Fruit fly (Drosophila melanogaster) whole organism, embryonic: Measurements from ENCODE around the gene CG42577.
A peak's percentile ranks its signal among the peaks of the same experiment; 100 is the strongest.

Experiments used
- Ada2b ChIP-seq: fragments of 200-800 bp; sonication (Bioruptor generic); IDR thresholded peaks from 2 replicates; pipeline ENCODE4 v1.3.6; 2022; ENCODE audit warnings: missing biosample characterization, missing genetic modification characterization
- B-H2 ChIP-seq: fragments of 200-800 bp; sonication (Bioruptor generic); optimal IDR thresholded peaks from 2 replicates; lab custom pipeline; 2018; ENCODE audit warnings: missing biosample characterization, mild to moderate bottlenecking, missing genetic modification characterization
- Bdp1 ChIP-seq: fragments of 200-800 bp; sonication (Bioruptor generic); optimal IDR thresholded peaks from 3 replicates; lab custom pipeline; 2016; ENCODE audit warnings: missing biosample characterization, missing genetic modification characterization
- Bgb ChIP-seq: fragments of 200-800 bp; sonication (Bioruptor generic); IDR thresholded peaks from 2 replicates; pipeline ENCODE4 v1.3.6; 2022; ENCODE audit warnings: missing biosample characterization, missing genetic modification characterization; ENCODE audit not compliant: partially characterized antibody
- Bteb2 ChIP-seq: fragments of 200-800 bp; sonication (Bioruptor generic); optimal IDR thresholded peaks from 2 replicates; lab custom pipeline; 2016; ENCODE audit warnings: missing biosample characterization, missing genetic modification characterization
- CG11085 ChIP-seq: fragments of 200-800 bp; sonication (Bioruptor generic); IDR thresholded peaks from 2 replicates; pipeline ENCODE4 v1.3.6; 2022; ENCODE audit warnings: missing biosample characterization, missing genetic modification characterization
- CG11093 ChIP-seq: fragments of 200-800 bp; sonication (Bioruptor generic); IDR thresholded peaks from 3 replicates; pipeline ENCODE4 v1.3.6; 2022; ENCODE audit warnings: missing biosample characterization, missing genetic modification characterization
- CG11504 ChIP-seq: fragments of 200-800 bp; sonication (Bioruptor generic); optimal IDR thresholded peaks from 3 replicates; lab custom pipeline; 2019; ENCODE audit warnings: missing biosample characterization, mild to moderate bottlenecking, missing genetic modification characterization, moderate library complexity
- CG11696 ChIP-seq: fragments of 200-800 bp; sonication (Bioruptor generic); IDR thresholded peaks from 2 replicates; pipeline ENCODE4 v1.3.6; 2022; ENCODE audit warnings: missing biosample characterization, missing genetic modification characterization
- CG12659 ChIP-seq: fragments of 200-800 bp; sonication (Bioruptor generic); optimal IDR thresholded peaks from 3 replicates; lab custom pipeline; 2017; ENCODE audit warnings: mild to moderate bottlenecking, missing biosample characterization, missing genetic modification reagents, missing genetic modification characterization
- CG13894 ChIP-seq: fragments of 200-800 bp; sonication (Bioruptor generic); optimal IDR thresholded peaks from 3 replicates; lab custom pipeline; 2018; ENCODE audit warnings: missing biosample characterization, mild to moderate bottlenecking, missing genetic modification characterization, moderate library complexity
- CG14860 ChIP-seq: fragments of 200-800 bp; sonication (Bioruptor generic); IDR thresholded peaks from 3 replicates; pipeline ENCODE4 v1.3.6; 2022; ENCODE audit warnings: missing biosample characterization, missing genetic modification characterization; ENCODE audit not compliant: partially characterized antibody
- CG18262 ChIP-seq: fragments of 200-800 bp; optimal IDR thresholded peaks from 3 replicates; lab custom pipeline; 2019; ENCODE audit warnings: missing biosample characterization, mild to moderate bottlenecking, missing genetic modification characterization, moderate library complexity
- CG2116 ChIP-seq: fragments of 200-800 bp; sonication (Bioruptor generic); optimal IDR thresholded peaks from 3 replicates; lab custom pipeline; 2018; ENCODE audit warnings: missing biosample characterization, mild to moderate bottlenecking, missing genetic modification characterization
- CG3281 ChIP-seq: fragments of 200-800 bp; sonication (Bioruptor generic); optimal IDR thresholded peaks from 3 replicates; lab custom pipeline; 2017; ENCODE audit warnings: missing biosample characterization, mild to moderate bottlenecking, missing genetic modification characterization
- CG34376 ChIP-seq: fragments of 200-800 bp; sonication (Bioruptor generic); optimal IDR thresholded peaks from 2 replicates; lab custom pipeline; 2018; ENCODE audit warnings: missing biosample characterization, mild to moderate bottlenecking, missing genetic modification characterization
- CG4328 ChIP-seq: fragments of 200-800 bp; sonication (Bioruptor generic); optimal IDR thresholded peaks from 3 replicates; lab custom pipeline; 2017; ENCODE audit warnings: missing biosample characterization, missing genetic modification reagents, missing genetic modification characterization
- CG4730 ChIP-seq: fragments of 200-800 bp; sonication (Bioruptor generic); IDR thresholded peaks from 2 replicates; pipeline ENCODE4 v1.3.6; 2022; ENCODE audit warnings: missing biosample characterization, missing genetic modification characterization
- CG6175 ChIP-seq: fragments of 200-800 bp; sonication (Bioruptor generic); IDR thresholded peaks from 3 replicates; pipeline ENCODE4 v1.3.6; 2022; ENCODE audit warnings: missing biosample characterization, missing genetic modification characterization
- CG6791 ChIP-seq: fragments of 200-800 bp; sonication (Bioruptor generic); IDR thresholded peaks from 3 replicates; pipeline ENCODE4 v1.3.6; 2022; ENCODE audit warnings: missing biosample characterization, missing genetic modification characterization; ENCODE audit not compliant: partially characterized antibody
- CG7357 ChIP-seq: fragments of 200-800 bp; sonication (Bioruptor generic); IDR thresholded peaks from 3 replicates; pipeline ENCODE4 v1.3.6; 2022; ENCODE audit warnings: missing biosample characterization, missing genetic modification characterization
- CTCF ChIP-seq: fragments of 200-800 bp; sonication (Bioruptor generic); optimal IDR thresholded peaks from 2 replicates; lab custom pipeline; 2017; ENCODE audit warnings: missing biosample characterization, mild to moderate bottlenecking, missing genetic modification characterization, moderate library complexity
- D19B ChIP-seq: fragments of 200-800 bp; sonication (Bioruptor generic); optimal IDR thresholded peaks from 2 replicates; lab custom pipeline; 2017; ENCODE audit warnings: missing biosample characterization, mild to moderate bottlenecking, missing genetic modification characterization
- Dp ChIP-seq: fragments of 200-800 bp; sonication (Bioruptor generic); optimal IDR thresholded peaks from 2 replicates; lab custom pipeline; 2018; ENCODE audit warnings: missing biosample characterization, mild to moderate bottlenecking, missing genetic modification characterization, moderate library complexity
- Lim3 ChIP-seq: fragments of 200-800 bp; sonication (Bioruptor generic); IDR thresholded peaks from 2 replicates; pipeline ENCODE4 v1.3.6; 2022; ENCODE audit warnings: missing biosample characterization, missing genetic modification characterization
- Mrtf ChIP-seq: fragments of 200-800 bp; sonication (Bioruptor generic); IDR thresholded peaks from 3 replicates; pipeline ENCODE4 v1.3.6; 2022; ENCODE audit warnings: missing biosample characterization, missing genetic modification characterization
- NFAT ChIP-seq: fragments of 200-800 bp; sonication (Bioruptor generic); IDR thresholded peaks from 2 replicates; pipeline ENCODE4 v1.3.6; 2022; ENCODE audit warnings: missing biosample characterization, missing genetic modification characterization
- Oaz ChIP-seq: fragments of 200-800 bp; sonication (Bioruptor generic); IDR thresholded peaks from 2 replicates; pipeline ENCODE4 v1.3.6; 2022; ENCODE audit warnings: missing biosample characterization, missing genetic modification characterization
- Rfx ChIP-seq: fragments of 200-800 bp; sonication (Bioruptor generic); IDR thresholded peaks from 2 replicates; pipeline ENCODE4 v1.3.6; 2022; ENCODE audit warnings: missing biosample characterization, missing genetic modification characterization
- Sry-β ChIP-seq: fragments of 200-800 bp; sonication (Bioruptor generic); optimal IDR thresholded peaks from 2 replicates; lab custom pipeline; 2018; ENCODE audit warnings: missing biosample characterization, mild to moderate bottlenecking, missing genetic modification characterization, moderate library complexity
- Sry-δ ChIP-seq: fragments of 200-800 bp; sonication (Bioruptor generic); optimal IDR thresholded peaks from 2 replicates; lab custom pipeline; 2016; ENCODE audit warnings: missing biosample characterization, missing genetic modification characterization
- az2 ChIP-seq: fragments of 200-800 bp; sonication (Bioruptor generic); optimal IDR thresholded peaks from 3 replicates; lab custom pipeline; 2016; ENCODE audit warnings: missing biosample characterization, missing genetic modification characterization
- chn ChIP-seq: fragments of 200-800 bp; sonication (Bioruptor generic); optimal IDR thresholded peaks from 2 replicates; lab custom pipeline; 2016; ENCODE audit warnings: missing biosample characterization, missing genetic modification characterization
- gfzf ChIP-seq: fragments of 200-800 bp; sonication (Bioruptor generic); optimal IDR thresholded peaks from 2 replicates; lab custom pipeline; 2016; ENCODE audit warnings: missing biosample characterization, mild to moderate bottlenecking, missing genetic modification characterization, moderate library complexity
- grau ChIP-seq: fragments of 200-800 bp; optimal IDR thresholded peaks from 3 replicates; lab custom pipeline; 2019; ENCODE audit warnings: missing biosample characterization, mild to moderate bottlenecking, missing genetic modification characterization, moderate library complexity
- jumu ChIP-seq: fragments of 200-800 bp; sonication (Bioruptor generic); optimal IDR thresholded peaks from 3 replicates; lab custom pipeline; 2016; ENCODE audit warnings: missing biosample characterization, missing genetic modification characterization
- lab ChIP-seq: fragments of 200-800 bp; sonication (Bioruptor generic); optimal IDR thresholded peaks from 3 replicates; lab custom pipeline; 2017; ENCODE audit warnings: missing biosample characterization, missing genetic modification characterization, mild to moderate bottlenecking, moderate library complexity, missing genetic modification reagents
- oc ChIP-seq: fragments of 200-800 bp; sonication (Bioruptor generic); optimal IDR thresholded peaks from 2 replicates; lab custom pipeline; 2018; ENCODE audit warnings: missing biosample characterization, mild to moderate bottlenecking, missing genetic modification characterization, moderate library complexity
- onecut ChIP-seq: fragments of 200-800 bp; sonication (Bioruptor generic); IDR thresholded peaks from 2 replicates; pipeline ENCODE4 v1.3.6; 2022; ENCODE audit warnings: missing biosample characterization, missing genetic modification characterization
- otp ChIP-seq: fragments of 200-800 bp; sonication (Bioruptor generic); IDR thresholded peaks from 3 replicates; pipeline ENCODE4, ENCODE4 v1.3.6; 2022; ENCODE audit warnings: missing biosample characterization, missing genetic modification characterization
- p53 ChIP-seq: fragments of 200-800 bp; sonication (Bioruptor generic); optimal IDR thresholded peaks from 2 replicates; lab custom pipeline; 2016; ENCODE audit warnings: missing biosample characterization, missing genetic modification characterization
- pan ChIP-seq, 4 experiments: fragments of >200 bp in 3 of 4; fragments of 200-800 bp in 1 of 4; sonication (Bioruptor generic) in 1 of 4; optimal IDR thresholded peaks in 3 of 4; IDR thresholded peaks in 1 of 4; 2 replicates each; pipeline versions ENCODE4 v1.3.6 to Lab custom; 2017 to 2022; ENCODE audit warnings: missing biosample characterization in 2 of 4, missing genetic modification characterization in 2 of 4, mixed read lengths in 1 of 4
- pb ChIP-seq: fragments of 200-800 bp; sonication (Bioruptor generic); optimal IDR thresholded peaks from 3 replicates; lab custom pipeline; 2016; ENCODE audit warnings: missing biosample characterization, missing genetic modification characterization
- prd ChIP-seq, 3 experiments: fragments of >200 bp in 2 of 3; fragments of 200-800 bp in 1 of 3; sonication (Bioruptor generic) in 1 of 3; optimal IDR thresholded peaks in 2 of 3; IDR thresholded peaks in 1 of 3; 2 replicates in 2 of 3; 3 replicates in 1 of 3; pipeline versions ENCODE4 v1.3.6 to Lab custom; 2017 to 2022; ENCODE audit warnings: missing biosample characterization in 1 of 3, missing genetic modification characterization in 1 of 3
- pum ChIP-seq: fragments of 200-800 bp; sonication (Bioruptor generic); optimal IDR thresholded peaks from 2 replicates; lab custom pipeline; 2016; ENCODE audit warnings: missing biosample characterization, missing genetic modification characterization
- salm ChIP-seq: fragments of 200-800 bp; sonication (Bioruptor generic); optimal IDR thresholded peaks from 2 replicates; lab custom pipeline; 2018; ENCODE audit warnings: missing biosample characterization, mild to moderate bottlenecking, missing genetic modification characterization
- tup ChIP-seq: fragments of 200-800 bp; sonication (Bioruptor generic); optimal IDR thresholded peaks from 2 replicates; lab custom pipeline; 2016; ENCODE audit warnings: missing biosample characterization, mild to moderate bottlenecking, missing genetic modification characterization, moderate library complexity
- vvl ChIP-seq: fragments of 200-800 bp; sonication (Bioruptor generic); IDR thresholded peaks from 2 replicates; pipeline ENCODE4 v1.3.6; 2022; ENCODE audit warnings: missing biosample characterization, missing genetic modification characterization

CG42577 gene

DNA sequence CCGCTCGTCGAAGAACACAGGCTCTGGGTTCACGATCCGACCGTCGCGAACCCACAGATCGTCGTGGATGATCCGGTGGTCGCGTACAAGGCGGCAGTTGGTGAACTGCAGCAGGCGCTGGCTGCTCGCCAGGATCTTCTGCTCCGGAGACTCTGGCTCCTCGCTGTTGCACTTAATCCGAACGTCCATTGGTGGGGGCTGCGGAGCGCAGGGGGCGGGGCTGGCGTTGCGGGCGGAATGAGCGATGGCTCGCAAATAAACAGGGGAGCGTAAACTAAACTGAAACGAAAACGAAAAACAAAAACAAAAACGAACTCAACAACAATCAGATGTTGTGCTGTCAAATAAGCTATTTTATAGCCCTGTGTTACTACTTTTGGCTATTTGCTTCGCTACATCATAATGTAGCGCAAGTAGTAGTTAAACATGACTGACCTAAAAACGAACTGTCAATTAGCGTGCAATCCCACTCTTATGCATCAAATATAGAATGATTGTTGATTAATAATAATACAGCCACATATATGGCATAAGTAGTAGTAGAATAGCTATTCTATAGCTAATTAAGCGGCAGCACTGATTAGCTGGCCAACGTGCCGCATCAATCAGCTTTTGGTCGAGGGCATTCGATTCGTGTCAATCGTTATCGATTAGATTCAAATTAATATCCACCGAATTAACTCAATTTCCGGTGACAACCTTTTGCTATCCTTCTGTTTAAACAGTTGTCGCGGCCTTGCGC is 2.0 kb upstream of the CG42577 start, which contains the start of gene CG17065 (continued):
- TF ChIP-seq Sry-β (GFP tag; lab: Kevin White, UChicago), result peak; percentile 98
- TF ChIP-seq CG3281, result peak; percentile 19
- TF ChIP-seq jumu (GFP tag; lab: Kevin White, UChicago), result peak; percentile 13
- peak; percentile 14; the same call in 1 of the 2 replicates for TF ChIP-seq vvl
- peak; percentile 58 for TF ChIP-seq Sry-δ (GFP tag; lab: Kevin White, UChicago)
- TF ChIP-seq Oaz, result no peak
- peak; percentile 12 for TF ChIP-seq Bdp1 (GFP tag; lab: Kevin White, UChicago)
- no peak for TF ChIP-seq oc (tag; lab: Kevin White, UChicago)
- peak; percentile 19; the same call in 1 of the 3 replicates for TF ChIP-seq CG6175
- TF ChIP-seq CG4328 (GFP tag; lab: Kevin White, UChicago), result no peak
- TF ChIP-seq Bgb, result 0 out of 2 replicates have a peak, but pooled peaks have one; percentile 20
- 0 out of 2 replicates have a peak, but pooled peaks have one; percentile 26 for TF ChIP-seq CG11085
- peak; percentile 61; the same call in 1 of the 3 replicates for TF ChIP-seq CG6791 (GFP tag; lab: Robert Waterston, UW)
- TF ChIP-seq Mrtf (GFP tag; lab: Robert Waterston, UW), result no peak
- no peak for TF ChIP-seq CG11696 (GFP tag; lab: Robert Waterston, UW)
- TF ChIP-seq Rfx, result peak; percentile 68
- TF ChIP-seq CG14860 (GFP tag; lab: Robert Waterston, UW), result 0 out of 3 replicates have a peak, but pooled peaks have one; percentile 47
- peak; percentile 21 for TF ChIP-seq gfzf
- no peak for TF ChIP-seq tup
- no peak for TF ChIP-seq CG11093 (GFP tag; lab: Robert Waterston, UW)
- TF ChIP-seq D19B (GFP tag; lab: Kevin White, UChicago), result peak; percentile 25
- TF ChIP-seq Bteb2 (GFP tag; lab: Kevin White, UChicago), result peak; percentile 25
- TF ChIP-seq salm, result no peak
- TF ChIP-seq CG34376 (GFP tag; lab: Kevin White, UChicago), result peak; percentile 54
- no peak for TF ChIP-seq Ada2b
- no peak for TF ChIP-seq p53 (GFP tag; lab: Kevin White, UChicago)
- peak; percentile 41 for TF ChIP-seq pum (GFP tag; lab: Kevin White, UChicago)
- TF ChIP-seq Dp (GFP tag; lab: Kevin White, UChicago), result peak; percentile 81
- peak; percentile 34; the same call in 1 of the 2 replicates for TF ChIP-seq NFAT (GFP tag; lab: Robert Waterston, UW)
- TF ChIP-seq CG11504 (tag; lab: Kevin White, UChicago), result peak; percentile 50
- peak; percentile 2 for TF ChIP-seq az2 (GFP tag; lab: Kevin White, UChicago)
- TF ChIP-seq CG4730 (GFP tag; lab: Robert Waterston, UW), result no peak
- TF ChIP-seq CG18262 (tag; lab: Kevin White, UChicago), result no peak
- TF ChIP-seq CTCF (GFP tag; lab: Kevin White, UChicago), result no peak
- TF ChIP-seq chn (GFP tag; lab: Kevin White, UChicago), result peak; percentile 49
- TF ChIP-seq CG7357 (GFP tag; lab: Robert Waterston, UW), result no peak
- peak; percentile 22 for TF ChIP-seq pb (GFP tag; lab: Kevin White, UChicago)
- no peak for TF ChIP-seq pan (optimal IDR thresholded peaks at IDR 0.05; lab: Kevin White, UChicago)
- TF ChIP-seq pan (GFP tag; optimal IDR thresholded peaks at IDR 0.05 in 1 of 2, IDR thresholded peaks at IDR 0.05 in 1 of 2), result peak in 1 of 2 experiments; percentile 22
- peak; percentile 8 for TF ChIP-seq lab (GFP tag; lab: Kevin White, UChicago)
- peak; percentile 20 for TF ChIP-seq CG13894 (tag; lab: Kevin White, UChicago)
- TF ChIP-seq grau (tag; lab: Kevin White, UChicago), result peak; percentile 52
- TF ChIP-seq prd (optimal IDR thresholded peaks at IDR 0.05; lab: Kevin White, UChicago), result no peak
- no peak for TF ChIP-seq prd (GFP tag; IDR thresholded peaks at IDR 0.05; lab: Robert Waterston, UW)
- 0 out of 3 replicates have a peak, but pooled peaks have one; percentile 24 for TF ChIP-seq otp (GFP tag; lab: Robert Waterston, UW)
- TF ChIP-seq CG12659, result peak; percentile 41
- TF ChIP-seq CG2116 (GFP tag; lab: Kevin White, UChicago), result peak; percentile 47
- TF ChIP-seq Lim3 (GFP tag; lab: Robert Waterston, UW), result no peak
- peak; percentile 34 for TF ChIP-seq B-H2 (GFP tag; lab: Kevin White, UChicago)
- peak; percentile 37; the same call in 1 of the 2 replicates for TF ChIP-seq onecut (GFP tag; lab: Robert Waterston, UW)
